Worm (Caenorhabditis elegans): ENCODE data around the gene nhr-41.

The nhr-41 gene

DNA sequence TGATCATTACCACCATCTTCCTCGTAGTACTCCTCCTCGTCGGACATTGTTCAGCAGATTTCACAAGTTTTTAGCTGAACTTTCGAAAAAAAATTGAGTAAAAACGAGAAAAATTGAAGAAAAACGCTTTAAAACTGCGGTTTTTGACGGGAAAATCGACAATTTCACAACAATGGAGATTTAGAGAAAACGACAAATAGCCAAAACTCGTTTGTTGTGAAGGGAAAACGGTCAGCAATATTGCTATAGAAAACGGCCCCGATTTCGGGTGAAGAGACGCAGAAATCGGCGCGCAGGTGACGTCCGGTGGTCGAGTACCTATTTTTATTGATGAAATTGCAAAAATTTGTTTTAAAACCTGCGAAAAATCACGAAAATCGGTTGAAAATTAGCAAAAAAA, 59.9 kb downstream of the nhr-41 start, which contains the start of gene clp-7 (continued):
- TF ChIP-seq nhr-237 (tag; optimal IDR thresholded peaks at IDR 0.05): no peak
- no peak for TF ChIP-seq zag-1 (tag; optimal IDR thresholded peaks at IDR 0.05)
- TF ChIP-seq dpl-1 (GFP tag; optimal IDR thresholded peaks at IDR 0.05): peak in 1 of 3 experiments; percentile 19
- TF ChIP-seq mep-1 (tag; optimal IDR thresholded peaks at IDR 0.05): peak; percentile 20
- no peak for TF ChIP-seq C16A3.4 (tag; optimal IDR thresholded peaks at IDR 0.05)
- TF ChIP-seq vab-15 (tag; optimal IDR thresholded peaks at IDR 0.05): no peak
- no peak for TF ChIP-seq sox-4 (tag; optimal IDR thresholded peaks at IDR 0.05)
- no peak for TF ChIP-seq egl-27 (tag; optimal IDR thresholded peaks at IDR 0.05)
- no peak for TF ChIP-seq ceh-8 (GFP tag; optimal IDR thresholded peaks at IDR 0.05)
- no peak for TF ChIP-seq xbp-1 (tag; optimal IDR thresholded peaks at IDR 0.05)
- TF ChIP-seq tlp-1 (tag; optimal IDR thresholded peaks at IDR 0.05): no peak
- no peak for TF ChIP-seq nhr-77 (tag; optimal IDR thresholded peaks at IDR 0.05)
- no peak for TF ChIP-seq nhr-76 (tag; optimal IDR thresholded peaks at IDR 0.05)
- TF ChIP-seq swsn-7 (tag; optimal IDR thresholded peaks at IDR 0.05): no peak
- no peak for TF ChIP-seq efl-1 (optimal IDR thresholded peaks at IDR 0.05)
- peak in 1 of 2 experiments; percentile 14 for TF ChIP-seq efl-1 (GFP tag; optimal IDR thresholded peaks at IDR 0.05 in 1 of 2)
- no peak for TF ChIP-seq C04F5.9 (tag; optimal IDR thresholded peaks at IDR 0.05)
- TF ChIP-seq sup-37 (GFP tag; optimal IDR thresholded peaks at IDR 0.05): no peak
- peak; percentile 52; the same call in 1 of the 2 replicates for TF ChIP-seq grh-1 (GFP tag; IDR thresholded peaks at IDR 0.05)
- TF ChIP-seq lin-13 (GFP tag; optimal IDR thresholded peaks at IDR 0.05): no peak
- TF ChIP-seq unc-62 (GFP tag; optimal IDR thresholded peaks at IDR 0.05): no peak
- TF ChIP-seq alr-1 (tag; optimal IDR thresholded peaks at IDR 0.05; ENCODE audit: borderline replicate concordance): no peak
- no peak for TF ChIP-seq mab-9 (GFP tag; IDR thresholded peaks at IDR 0.05)

Data from whole organism, L1 larva.